Fruit fly (Drosophila melanogaster) whole organism, embryonic: Measurements from ENCODE around the gene mthl9.
A peak's percentile ranks its signal among the peaks of the same experiment; 100 is the strongest.

Source experiments
- Bdp1 ChIP-seq: fragments of 200-800 bp; sonication (Bioruptor generic); optimal IDR thresholded peaks from 3 replicates; lab custom pipeline; 2016; ENCODE audit warnings: missing biosample characterization, missing genetic modification characterization
- CG10267 ChIP-seq: fragments of 200-800 bp; sonication (Bioruptor generic); optimal IDR thresholded peaks from 2 replicates; lab custom pipeline; 2018; ENCODE audit warnings: missing biosample characterization, mild to moderate bottlenecking, missing genetic modification characterization, moderate library complexity
- CG10274 ChIP-seq: fragments of 200-800 bp; sonication (Bioruptor generic); optimal IDR thresholded peaks from 3 replicates; lab custom pipeline; 2017; ENCODE audit warnings: missing biosample characterization, mild to moderate bottlenecking, missing genetic modification characterization
- CG11093 ChIP-seq: fragments of 200-800 bp; sonication (Bioruptor generic); IDR thresholded peaks from 3 replicates; pipeline ENCODE4 v1.3.6; 2022; ENCODE audit warnings: missing biosample characterization, missing genetic modification characterization
- CG11560 ChIP-seq: fragments of 200-800 bp; sonication (Bioruptor generic); IDR thresholded peaks from 3 replicates; pipeline ENCODE4 v1.3.6; 2022; ENCODE audit warnings: missing biosample characterization, missing genetic modification characterization
- CG11695 ChIP-seq: fragments of 200-800 bp; sonication (Bioruptor generic); IDR thresholded peaks from 3 replicates; pipeline ENCODE4 v1.3.6; 2022; ENCODE audit warnings: missing biosample characterization, missing genetic modification characterization
- CG1233 ChIP-seq: fragments of 200-800 bp; sonication (Bioruptor generic); optimal IDR thresholded peaks from 4 replicates; lab custom pipeline; 2018; ENCODE audit warnings: missing biosample characterization, mild to moderate bottlenecking, missing genetic modification characterization
- CG15514 ChIP-seq: fragments of 200-800 bp; sonication (Bioruptor generic); optimal IDR thresholded peaks from 3 replicates; lab custom pipeline; 2017; ENCODE audit warnings: missing biosample characterization, missing genetic modification characterization, mild to moderate bottlenecking, moderate library complexity, missing genetic modification reagents
- CG15601 ChIP-seq: fragments of 200-800 bp; sonication (Bioruptor generic); optimal IDR thresholded peaks from 3 replicates; lab custom pipeline; 2019; ENCODE audit warnings: missing biosample characterization, mild to moderate bottlenecking, missing genetic modification characterization, moderate library complexity
- CG16813 ChIP-seq: fragments of 200-800 bp; sonication (Bioruptor generic); IDR thresholded peaks from 3 replicates; pipeline ENCODE4 v1.3.6; 2022; ENCODE audit warnings: missing biosample characterization, missing genetic modification characterization; ENCODE audit not compliant: partially characterized antibody
- CG17802 ChIP-seq: fragments of 200-800 bp; sonication (Bioruptor generic); optimal IDR thresholded peaks from 2 replicates; lab custom pipeline; 2018; ENCODE audit warnings: missing biosample characterization, mild to moderate bottlenecking, missing genetic modification characterization, moderate library complexity
- CG34224 ChIP-seq: fragments of 200-800 bp; sonication (Bioruptor generic); IDR thresholded peaks from 3 replicates; pipeline ENCODE4 v1.3.6; 2022; ENCODE audit warnings: missing biosample characterization, missing genetic modification characterization; ENCODE audit not compliant: partially characterized antibody
- CG3838 ChIP-seq: fragments of 200-800 bp; sonication (Bioruptor generic); optimal IDR thresholded peaks from 3 replicates; lab custom pipeline; 2016; ENCODE audit warnings: missing biosample characterization, missing genetic modification characterization
- CG3847 ChIP-seq: fragments of 200-800 bp; sonication (Bioruptor generic); IDR thresholded peaks from 2 replicates; pipeline ENCODE4 v1.3.6; 2022; ENCODE audit warnings: missing biosample characterization, missing genetic modification characterization
- CG42726 ChIP-seq: fragments of 200-800 bp; sonication (Bioruptor generic); IDR thresholded peaks from 2 replicates; pipeline ENCODE4 v1.3.6; 2022; ENCODE audit warnings: missing biosample characterization, missing genetic modification characterization; ENCODE audit not compliant: partially characterized antibody
- CG6254 ChIP-seq: fragments of 200-800 bp; sonication (Bioruptor generic); optimal IDR thresholded peaks from 3 replicates; lab custom pipeline; 2017; ENCODE audit warnings: mild to moderate bottlenecking, missing biosample characterization, missing genetic modification reagents, missing genetic modification characterization
- CG7839 ChIP-seq: fragments of 200-800 bp; sonication (Bioruptor generic); optimal IDR thresholded peaks from 3 replicates; lab custom pipeline; 2018; ENCODE audit warnings: missing biosample characterization, mild to moderate bottlenecking, missing genetic modification characterization, moderate library complexity
- CG7987 ChIP-seq: fragments of 200-800 bp; sonication (Bioruptor generic); optimal IDR thresholded peaks from 2 replicates; lab custom pipeline; 2018; ENCODE audit warnings: missing biosample characterization, mild to moderate bottlenecking, missing genetic modification characterization, moderate library complexity
- CG8478 ChIP-seq: fragments of >200 bp; optimal IDR thresholded peaks from 2 replicates; lab custom pipeline; 2018
- CG9437 ChIP-seq: fragments of 200-800 bp; sonication (Bioruptor generic); optimal IDR thresholded peaks from 2 replicates; lab custom pipeline; 2018; ENCODE audit warnings: missing biosample characterization, mild to moderate bottlenecking, missing genetic modification characterization
- E2f2 ChIP-seq: fragments of 200-800 bp; sonication (Bioruptor generic); IDR thresholded peaks from 2 replicates; pipeline ENCODE4 v1.3.6; 2022; ENCODE audit warnings: missing biosample characterization, missing genetic modification characterization
- HLH54F ChIP-seq: fragments of 200-800 bp; sonication (Bioruptor generic); optimal IDR thresholded peaks from 3 replicates; lab custom pipeline; 2016; ENCODE audit warnings: missing biosample characterization, missing genetic modification characterization
- Nf-YA ChIP-seq: fragments of 200-800 bp; sonication (Bioruptor generic); IDR thresholded peaks from 2 replicates; pipeline ENCODE4 v1.3.6; 2022; ENCODE audit warnings: missing biosample characterization, missing genetic modification characterization
- Ravus ChIP-seq: fragments of 200-800 bp; sonication (Bioruptor generic); IDR thresholded peaks from 2 replicates; pipeline ENCODE4 v1.3.6; 2022; ENCODE audit warnings: missing biosample characterization, missing genetic modification characterization
- Rx ChIP-seq: fragments of 200-800 bp; sonication (Bioruptor generic); IDR thresholded peaks from 2 replicates; pipeline ENCODE4 v1.3.6; 2022; ENCODE audit warnings: missing biosample characterization, missing genetic modification characterization
- Sin3A ChIP-seq: fragments of >200 bp; optimal IDR thresholded peaks from 2 replicates; lab custom pipeline; 2018
- Sry-δ ChIP-seq: fragments of 200-800 bp; sonication (Bioruptor generic); optimal IDR thresholded peaks from 2 replicates; lab custom pipeline; 2016; ENCODE audit warnings: missing biosample characterization, missing genetic modification characterization
- Trl ChIP-seq, 3 experiments: fragments of >200 bp in 2 of 3; fragments of 200-800 bp in 1 of 3; sonication (Bioruptor generic) in 1 of 3; optimal IDR thresholded peaks; 2 replicates in 1 of 3; 3 replicates in 2 of 3; lab custom pipeline; 2016 to 2017; ENCODE audit warnings: missing biosample characterization in 1 of 3, missing genetic modification characterization in 1 of 3
- ara ChIP-seq: fragments of 200-800 bp; sonication (Bioruptor generic); IDR thresholded peaks from 2 replicates; pipeline ENCODE4 v1.3.6; 2022; ENCODE audit warnings: missing biosample characterization, missing genetic modification characterization
- ase ChIP-seq: fragments of 200-800 bp; sonication (Bioruptor generic); IDR thresholded peaks from 3 replicates; pipeline ENCODE4 v1.3.6; 2022; ENCODE audit warnings: missing biosample characterization, missing genetic modification characterization
- ato ChIP-seq: fragments of 200-800 bp; sonication (Bioruptor generic); IDR thresholded peaks from 2 replicates; pipeline ENCODE4 v1.3.6; 2022; ENCODE audit warnings: missing biosample characterization, missing genetic modification characterization; ENCODE audit not compliant: partially characterized antibody
- bcd ChIP-seq: fragments of 200-800 bp; sonication (Bioruptor generic); optimal IDR thresholded peaks from 2 replicates; lab custom pipeline; 2017; ENCODE audit warnings: missing biosample characterization, mild to moderate bottlenecking, missing genetic modification characterization
- br ChIP-seq: fragments of >200 bp; optimal IDR thresholded peaks from 2 replicates; lab custom pipeline; 2017
- chinmo ChIP-seq: fragments of 200-800 bp; sonication (Bioruptor generic); IDR thresholded peaks from 4 replicates; pipeline ENCODE4 v1.3.6; 2022; ENCODE audit warnings: missing biosample characterization, missing genetic modification characterization; ENCODE audit not compliant: partially characterized antibody
- ems ChIP-seq: fragments of 200-800 bp; sonication (Bioruptor generic); optimal IDR thresholded peaks from 3 replicates; lab custom pipeline; 2016; ENCODE audit warnings: missing biosample characterization, missing genetic modification characterization
- ewg ChIP-seq: fragments of 200-800 bp; sonication (Bioruptor generic); optimal IDR thresholded peaks from 3 replicates; lab custom pipeline; 2017; ENCODE audit warnings: mild to moderate bottlenecking, missing biosample characterization, missing genetic modification reagents, missing genetic modification characterization
- fd102C ChIP-seq: fragments of 200-800 bp; sonication (Bioruptor generic); optimal IDR thresholded peaks from 2 replicates; lab custom pipeline; 2018; ENCODE audit warnings: missing biosample characterization, mild to moderate bottlenecking, missing genetic modification characterization, moderate library complexity
- grn ChIP-seq: fragments of 200-800 bp; sonication (Bioruptor generic); optimal IDR thresholded peaks from 3 replicates; lab custom pipeline; 2017; ENCODE audit warnings: missing biosample characterization, missing genetic modification characterization
- hb ChIP-seq: fragments of 200-800 bp; sonication (Bioruptor generic); IDR thresholded peaks from 3 replicates; pipeline ENCODE4 v1.3.6; 2022; ENCODE audit warnings: missing biosample characterization, missing genetic modification characterization; ENCODE audit not compliant: partially characterized antibody
- jumu ChIP-seq: fragments of 200-800 bp; sonication (Bioruptor generic); optimal IDR thresholded peaks from 3 replicates; lab custom pipeline; 2016; ENCODE audit warnings: missing biosample characterization, missing genetic modification characterization
- mld ChIP-seq: fragments of 200-800 bp; sonication (Bioruptor generic); IDR thresholded peaks from 3 replicates; pipeline ENCODE4 v1.3.6; 2022; ENCODE audit warnings: missing biosample characterization, missing genetic modification characterization; ENCODE audit not compliant: partially characterized antibody
- onecut ChIP-seq: fragments of 200-800 bp; sonication (Bioruptor generic); IDR thresholded peaks from 2 replicates; pipeline ENCODE4 v1.3.6; 2022; ENCODE audit warnings: missing biosample characterization, missing genetic modification characterization
- ranshi ChIP-seq: fragments of 200-800 bp; sonication (Bioruptor generic); IDR thresholded peaks from 2 replicates; pipeline ENCODE4 v1.3.6; 2022; ENCODE audit warnings: missing biosample characterization, missing genetic modification characterization
- sd ChIP-seq: fragments of 200-800 bp; sonication (Bioruptor generic); optimal IDR thresholded peaks from 3 replicates; lab custom pipeline; 2018; ENCODE audit warnings: missing biosample characterization, mild to moderate bottlenecking, missing genetic modification characterization, moderate library complexity
- tgo ChIP-seq: fragments of 200-800 bp; sonication (Bioruptor generic); IDR thresholded peaks from 3 replicates; pipeline ENCODE4 v1.3.6; 2022; ENCODE audit warnings: missing biosample characterization, missing genetic modification characterization
- tin ChIP-seq: fragments of 200-800 bp; sonication (Bioruptor generic); optimal IDR thresholded peaks from 3 replicates; lab custom pipeline; 2016; ENCODE audit warnings: missing biosample characterization, missing genetic modification characterization
- twi ChIP-seq: fragments of 200-800 bp; optimal IDR thresholded peaks from 2 replicates; lab custom pipeline; 2019; ENCODE audit warnings: missing biosample characterization, mild to moderate bottlenecking, missing genetic modification characterization, moderate library complexity
- unpg ChIP-seq: fragments of 200-800 bp; sonication (Bioruptor generic); optimal IDR thresholded peaks from 3 replicates; lab custom pipeline; 2018; ENCODE audit warnings: missing biosample characterization, mild to moderate bottlenecking, missing genetic modification characterization, moderate library complexity
- wek ChIP-seq: fragments of 200-800 bp; sonication (Bioruptor generic); optimal IDR thresholded peaks from 3 replicates; lab custom pipeline; 2018; ENCODE audit warnings: missing biosample characterization, mild to moderate bottlenecking, missing genetic modification characterization, moderate library complexity
- zfh2 ChIP-seq: fragments of 200-800 bp; sonication (Bioruptor generic); optimal IDR thresholded peaks from 2 replicates; lab custom pipeline; 2016; ENCODE audit warnings: missing biosample characterization, missing genetic modification characterization

The mthl9 gene

dm6 chr3L:292146-292776 is 39.8 kb downstream of the mthl9 start (continued):
- TF ChIP-seq Rx (GFP tag; lab: Robert Waterston, UW) (no peak), CG10274 (GFP tag; lab: Kevin White, UChicago) (no peak), CG9437 (GFP tag; lab: Kevin White, UChicago) (no peak), CG15514 (GFP tag; lab: Kevin White, UChicago) (peak; percentile 74), Ravus (GFP tag; lab: Robert Waterston, UW) (no peak), sd (tag; lab: Kevin White, UChicago) (peak; percentile 33), CG6254 (GFP tag; lab: Kevin White, UChicago) (peak; percentile 28), Trl (optimal IDR thresholded peaks at IDR 0.05; lab: Kevin White, UChicago) (no peak), Trl (GFP tag; optimal IDR thresholded peaks at IDR 0.05; lab: Kevin White, UChicago) (no peak), CG11695 (no peak; the same call in 2 of the 3 replicates), twi (tag; lab: Kevin White, UChicago) (peak; percentile 52), ewg (peak; percentile 95), CG7987 (peak; percentile 38), Sry-δ (GFP tag; lab: Kevin White, UChicago) (peak; percentile 42), CG7839 (tag; lab: Kevin White, UChicago) (peak; percentile 11), CG3838 (no peak), ara (GFP tag; lab: Robert Waterston, UW) (no peak; the same call in 1 of the 2 replicates), Sin3A (lab: Kevin White, UChicago) (peak; percentile 62), chinmo (GFP tag; lab: Robert Waterston, UW) (peak; percentile 81; the same call in 2 of the 4 replicates), E2f2 (GFP tag; lab: Robert Waterston, UW) (peak; percentile 96), ranshi (no peak), CG11560 (tag; lab: Robert Waterston, UW) (no peak), Bdp1 (GFP tag; lab: Kevin White, UChicago) (no peak), fd102C (GFP tag; lab: Kevin White, UChicago) (no peak), CG17802 (tag; lab: Kevin White, UChicago) (peak; percentile 2), bcd (no peak), CG11093 (GFP tag; lab: Robert Waterston, UW) (no peak), CG16813 (GFP tag; lab: Robert Waterston, UW) (no peak), wek (GFP tag; lab: Kevin White, UChicago) (no peak), CG10267 (peak; percentile 57), jumu (GFP tag; lab: Kevin White, UChicago) (peak; percentile 47), ase (GFP tag; lab: Robert Waterston, UW) (no peak), onecut (peak; percentile 53; the same call in 1 of the 2 replicates), unpg (GFP tag; lab: Kevin White, UChicago) (no peak), CG8478 (no peak), CG15601 (tag; lab: Kevin White, UChicago) (peak; percentile 29), mld (GFP tag; lab: Robert Waterston, UW) (no peak), CG3847 (GFP tag; lab: Robert Waterston, UW) (peak; percentile 44; the same call in 1 of the 2 replicates), zfh2 (GFP tag; lab: Kevin White, UChicago) (no peak), ato (GFP tag; lab: Robert Waterston, UW) (no peak), ems (no peak), HLH54F (GFP tag; lab: Kevin White, UChicago) (peak; percentile 6), hb (GFP tag; lab: Robert Waterston, UW) (no peak), tgo (GFP tag; lab: Robert Waterston, UW) (no peak), tin (GFP tag; lab: Kevin White, UChicago) (no peak), br (lab: Kevin White, UChicago) (no peak), CG42726 (GFP tag; lab: Robert Waterston, UW) (no peak), grn (GFP tag; lab: Kevin White, UChicago) (no peak), Nf-YA (GFP tag; lab: Robert Waterston, UW) (no peak), CG34224 (GFP tag; lab: Robert Waterston, UW) (no peak), CG1233 (GFP tag; lab: Kevin White, UChicago) (peak; percentile 25)
